Fruit fly (Drosophila melanogaster) whole organism, embryonic: ENCODE results near the gene CG16972.
A peak's percentile ranks its signal among the peaks of the same experiment; 100 is the strongest.
"Not testable (repeated sequence)": the region's sequence is repeated elsewhere in the genome, so short reads cannot be mapped to it uniquely, and the experiment has no call there.

ENCODE experiments used
- Awh ChIP-seq: fragments of 200-800 bp; sonication (Bioruptor generic); IDR thresholded peaks from 2 replicates; pipeline ENCODE4, ENCODE4 v1.3.6; 2022; ENCODE audit warnings: missing biosample characterization, missing genetic modification characterization
- CG10979 ChIP-seq: fragments of 200-800 bp; sonication (Bioruptor generic); optimal IDR thresholded peaks from 2 replicates; lab custom pipeline; 2018; ENCODE audit warnings: missing biosample characterization, mild to moderate bottlenecking, missing genetic modification characterization, moderate library complexity
- CG11085 ChIP-seq: fragments of 200-800 bp; sonication (Bioruptor generic); IDR thresholded peaks from 2 replicates; pipeline ENCODE4 v1.3.6; 2022; ENCODE audit warnings: missing biosample characterization, missing genetic modification characterization
- CG12104 ChIP-seq: fragments of 200-800 bp; sonication (Bioruptor generic); optimal IDR thresholded peaks from 3 replicates; lab custom pipeline; 2016; ENCODE audit warnings: missing biosample characterization, missing genetic modification characterization
- CG12391 ChIP-seq: fragments of 200-800 bp; sonication (Bioruptor generic); optimal IDR thresholded peaks from 3 replicates; lab custom pipeline; 2018; ENCODE audit warnings: missing biosample characterization, mild to moderate bottlenecking, missing genetic modification characterization, moderate library complexity
- CG12942 ChIP-seq: fragments of 200-800 bp; sonication (Bioruptor generic); optimal IDR thresholded peaks from 3 replicates; lab custom pipeline; 2016; ENCODE audit warnings: missing biosample characterization, missing genetic modification characterization
- CG13424 ChIP-seq: fragments of 200-800 bp; sonication (Bioruptor generic); optimal IDR thresholded peaks from 2 replicates; lab custom pipeline; 2019; ENCODE audit warnings: missing biosample characterization, mild to moderate bottlenecking, missing genetic modification characterization, moderate library complexity
- CG14014 ChIP-seq: fragments of 200-800 bp; sonication (Bioruptor generic); IDR thresholded peaks from 2 replicates; pipeline ENCODE4 v1.3.6; 2022; ENCODE audit warnings: missing biosample characterization, missing genetic modification characterization
- CG1602 ChIP-seq: fragments of 200-800 bp; sonication (Bioruptor generic); optimal IDR thresholded peaks from 3 replicates; lab custom pipeline; 2016; ENCODE audit warnings: missing biosample characterization, missing genetic modification characterization
- CG18262 ChIP-seq: fragments of 200-800 bp; optimal IDR thresholded peaks from 3 replicates; lab custom pipeline; 2019; ENCODE audit warnings: missing biosample characterization, mild to moderate bottlenecking, missing genetic modification characterization, moderate library complexity
- CG3726 ChIP-seq: fragments of 200-800 bp; sonication (Bioruptor generic); IDR thresholded peaks from 3 replicates; pipeline ENCODE4, ENCODE4 v1.3.6; 2022; ENCODE audit warnings: missing biosample characterization, missing genetic modification characterization
- CG42726 ChIP-seq: fragments of 200-800 bp; sonication (Bioruptor generic); IDR thresholded peaks from 2 replicates; pipeline ENCODE4 v1.3.6; 2022; ENCODE audit warnings: missing biosample characterization, missing genetic modification characterization; ENCODE audit not compliant: partially characterized antibody
- CG4424 ChIP-seq: fragments of 200-800 bp; sonication (Bioruptor generic); optimal IDR thresholded peaks from 3 replicates; lab custom pipeline; 2016; ENCODE audit warnings: missing biosample characterization, missing genetic modification characterization
- CG4854 ChIP-seq: fragments of 200-800 bp; sonication (Bioruptor generic); optimal IDR thresholded peaks from 2 replicates; lab custom pipeline; 2016; ENCODE audit warnings: missing biosample characterization, missing genetic modification characterization, inconsistent platforms
- CG6272 ChIP-seq: fragments of 200-800 bp; sonication (Bioruptor generic); IDR thresholded peaks from 2 replicates; pipeline ENCODE4 v1.3.6; 2022; ENCODE audit warnings: missing biosample characterization, missing genetic modification characterization
- CG8944 ChIP-seq: fragments of 200-800 bp; sonication (Bioruptor generic); optimal IDR thresholded peaks from 3 replicates; lab custom pipeline; 2016; ENCODE audit warnings: missing biosample characterization, missing genetic modification characterization
- E2f1 ChIP-seq: fragments of 200-800 bp; sonication (Bioruptor generic); IDR thresholded peaks from 2 replicates; pipeline ENCODE4 v1.3.6; 2022; ENCODE audit warnings: missing biosample characterization, missing genetic modification characterization
- E2f2 ChIP-seq: fragments of 200-800 bp; sonication (Bioruptor generic); IDR thresholded peaks from 2 replicates; pipeline ENCODE4 v1.3.6; 2022; ENCODE audit warnings: missing biosample characterization, missing genetic modification characterization
- Ets97D ChIP-seq: fragments of 200-800 bp; sonication (Bioruptor generic); optimal IDR thresholded peaks from 3 replicates; lab custom pipeline; 2016; ENCODE audit warnings: missing biosample characterization, missing genetic modification characterization
- Fer3 ChIP-seq: fragments of 200-800 bp; sonication (Bioruptor generic); optimal IDR thresholded peaks from 2 replicates; lab custom pipeline; 2018; ENCODE audit warnings: missing biosample characterization, mild to moderate bottlenecking, missing genetic modification characterization, moderate library complexity
- H15 ChIP-seq: fragments of 200-800 bp; sonication (Bioruptor generic); IDR thresholded peaks from 3 replicates; pipeline ENCODE4 v1.3.6; 2022; ENCODE audit warnings: missing biosample characterization, missing genetic modification characterization
- Hsf ChIP-seq: fragments of 200-800 bp; sonication (Bioruptor generic); optimal IDR thresholded peaks from 3 replicates; lab custom pipeline; 2016; ENCODE audit warnings: missing biosample characterization, missing genetic modification characterization
- Med ChIP-seq: fragments of 200-800 bp; sonication (Bioruptor generic); peaks from one replicate; lab custom pipeline; 2016; ENCODE audit warnings: missing biosample characterization, missing genetic modification characterization, mild to moderate bottlenecking, inconsistent platforms, moderate library complexity
- NK7.1 ChIP-seq: fragments of 200-800 bp; sonication (Bioruptor generic); optimal IDR thresholded peaks from 3 replicates; lab custom pipeline; 2016; ENCODE audit warnings: missing biosample characterization, missing genetic modification characterization
- Nf-YA ChIP-seq: fragments of 200-800 bp; sonication (Bioruptor generic); IDR thresholded peaks from 2 replicates; pipeline ENCODE4 v1.3.6; 2022; ENCODE audit warnings: missing biosample characterization, missing genetic modification characterization
- Spps ChIP-seq: fragments of 200-800 bp; sonication (Bioruptor generic); optimal IDR thresholded peaks from 2 replicates; lab custom pipeline; 2018; ENCODE audit warnings: missing biosample characterization, mild to moderate bottlenecking, missing genetic modification characterization
- Trl ChIP-seq, 3 experiments: fragments of >200 bp in 2 of 3; fragments of 200-800 bp in 1 of 3; sonication (Bioruptor generic) in 1 of 3; optimal IDR thresholded peaks; 2 replicates in 1 of 3; 3 replicates in 2 of 3; lab custom pipeline; 2016 to 2017; ENCODE audit warnings: missing biosample characterization in 1 of 3, missing genetic modification characterization in 1 of 3
- chif ChIP-seq, 2 experiments: fragments of 200-800 bp; sonication (Bioruptor generic); optimal IDR thresholded peaks; 3 replicates each; lab custom pipeline; 2016; ENCODE audit warnings: missing biosample characterization in 2 of 2, missing genetic modification characterization in 2 of 2
- chm ChIP-seq: fragments of 200-800 bp; sonication (Bioruptor generic); IDR thresholded peaks from 2 replicates; pipeline ENCODE4 v1.3.6; 2022; ENCODE audit warnings: missing biosample characterization, missing genetic modification characterization
- fd96Cb ChIP-seq: fragments of 200-800 bp; sonication (Bioruptor generic); optimal IDR thresholded peaks from 2 replicates; lab custom pipeline; 2018; ENCODE audit warnings: missing biosample characterization, mild to moderate bottlenecking, missing genetic modification characterization, moderate library complexity
- gce ChIP-seq: fragments of 200-800 bp; sonication (Bioruptor generic); IDR thresholded peaks from 3 replicates; pipeline ENCODE4 v1.3.6; 2022; ENCODE audit warnings: missing biosample characterization, missing genetic modification characterization
- gro ChIP-seq: fragments of 200-800 bp; sonication (Bioruptor generic); optimal IDR thresholded peaks from 2 replicates; lab custom pipeline; 2016; ENCODE audit warnings: missing biosample characterization, missing genetic modification characterization
- jumu ChIP-seq: fragments of 200-800 bp; sonication (Bioruptor generic); optimal IDR thresholded peaks from 3 replicates; lab custom pipeline; 2016; ENCODE audit warnings: missing biosample characterization, missing genetic modification characterization
- kay ChIP-seq: fragments of 200-800 bp; sonication (Bioruptor generic); optimal IDR thresholded peaks from 2 replicates; lab custom pipeline; 2016; ENCODE audit warnings: missing biosample characterization, missing genetic modification characterization
- ken ChIP-seq: fragments of 200-800 bp; sonication (Bioruptor generic); IDR thresholded peaks from 3 replicates; pipeline ENCODE4 v1.3.6; 2022; ENCODE audit warnings: missing biosample characterization, missing genetic modification characterization
- kni ChIP-seq: fragments of 200-800 bp; sonication (Bioruptor generic); optimal IDR thresholded peaks from 3 replicates; lab custom pipeline; 2017; ENCODE audit warnings: mild to moderate bottlenecking, missing biosample characterization, missing genetic modification reagents, missing genetic modification characterization
- knrl ChIP-seq: fragments of 200-800 bp; sonication (Bioruptor generic); IDR thresholded peaks from 3 replicates; pipeline ENCODE4 v1.3.6; 2022; ENCODE audit warnings: missing biosample characterization, missing genetic modification characterization; ENCODE audit not compliant: partially characterized antibody
- nerfin-1 ChIP-seq: fragments of 200-800 bp; sonication (Bioruptor generic); optimal IDR thresholded peaks from 3 replicates; lab custom pipeline; 2019; ENCODE audit warnings: missing biosample characterization, mild to moderate bottlenecking, missing genetic modification characterization, moderate library complexity
- otp ChIP-seq: fragments of 200-800 bp; sonication (Bioruptor generic); IDR thresholded peaks from 3 replicates; pipeline ENCODE4, ENCODE4 v1.3.6; 2022; ENCODE audit warnings: missing biosample characterization, missing genetic modification characterization
- prd ChIP-seq, 3 experiments: fragments of >200 bp in 2 of 3; fragments of 200-800 bp in 1 of 3; sonication (Bioruptor generic) in 1 of 3; optimal IDR thresholded peaks in 2 of 3; IDR thresholded peaks in 1 of 3; 2 replicates in 2 of 3; 3 replicates in 1 of 3; pipeline versions ENCODE4 v1.3.6 to Lab custom; 2017 to 2022; ENCODE audit warnings: missing biosample characterization in 1 of 3, missing genetic modification characterization in 1 of 3
- ranshi ChIP-seq: fragments of 200-800 bp; sonication (Bioruptor generic); IDR thresholded peaks from 2 replicates; pipeline ENCODE4 v1.3.6; 2022; ENCODE audit warnings: missing biosample characterization, missing genetic modification characterization
- sim ChIP-seq: fragments of 200-800 bp; sonication (Bioruptor generic); IDR thresholded peaks from 2 replicates; pipeline ENCODE4 v1.3.6; 2022; ENCODE audit warnings: missing biosample characterization, missing genetic modification characterization
- sisA ChIP-seq: fragments of 200-800 bp; sonication (Bioruptor generic); IDR thresholded peaks from 2 replicates; pipeline ENCODE4 v1.3.6; 2022; ENCODE audit warnings: missing biosample characterization, missing genetic modification characterization
- slbo ChIP-seq: fragments of 200-800 bp; sonication (Bioruptor generic); IDR thresholded peaks from 2 replicates; pipeline ENCODE4 v1.3.6; 2022; ENCODE audit warnings: missing biosample characterization, missing genetic modification characterization
- sob ChIP-seq: fragments of 200-800 bp; sonication (Bioruptor generic); IDR thresholded peaks from 2 replicates; pipeline ENCODE4 v1.3.6; 2022; ENCODE audit warnings: missing biosample characterization, missing genetic modification characterization
- sug ChIP-seq: fragments of 200-800 bp; optimal IDR thresholded peaks from 2 replicates; lab custom pipeline; 2019; ENCODE audit warnings: missing biosample characterization, mild to moderate bottlenecking, missing genetic modification characterization, moderate library complexity
- tgo ChIP-seq: fragments of 200-800 bp; sonication (Bioruptor generic); IDR thresholded peaks from 3 replicates; pipeline ENCODE4 v1.3.6; 2022; ENCODE audit warnings: missing biosample characterization, missing genetic modification characterization
- trh ChIP-seq: fragments of 200-800 bp; sonication (Bioruptor generic); optimal IDR thresholded peaks from 2 replicates; lab custom pipeline; 2016; ENCODE audit warnings: missing biosample characterization, missing genetic modification characterization
- wdn ChIP-seq: fragments of 200-800 bp; sonication (Bioruptor generic); IDR thresholded peaks from 2 replicates; pipeline ENCODE4 v1.3.6; 2022; ENCODE audit warnings: missing biosample characterization, missing genetic modification characterization

The CG16972 gene

dm6 chr2L:13215640-13216129, 12.6 kb upstream of the CG16972 start (continued):
- TF ChIP-seq sug (tag; lab: Kevin White, UChicago): peak; percentile 33
- peak; percentile 80 for TF ChIP-seq slbo (GFP tag; lab: Robert Waterston, UW)
- TF ChIP-seq E2f1 (GFP tag; lab: Robert Waterston, UW): peak; percentile 49; the same call in 1 of the 2 replicates
- peak; percentile 8 for TF ChIP-seq trh
- peak; percentile 65; the same call in 2 of the 3 replicates for TF ChIP-seq ken (GFP tag; lab: Robert Waterston, UW)
- peak; percentile 84 for TF ChIP-seq gro (GFP tag; lab: Kevin White, UChicago)
- TF ChIP-seq CG12942: peak; percentile 19
- TF ChIP-seq CG42726 (GFP tag; lab: Robert Waterston, UW): peak; percentile 80
- peak; percentile 62 for TF ChIP-seq Fer3
- TF ChIP-seq H15 (GFP tag; lab: Robert Waterston, UW): peak; percentile 55; the same call in 1 of the 3 replicates
- TF ChIP-seq chif (GFP tag; optimal IDR thresholded peaks at IDR 0.05; lab: Kevin White, UChicago): peak in 1 of 2 experiments; percentile 52
- TF ChIP-seq E2f2 (GFP tag; lab: Robert Waterston, UW): peak; percentile 40; the same call in 1 of the 2 replicates
- peak; percentile 3 for TF ChIP-seq NK7.1 (GFP tag; lab: Kevin White, UChicago)
- TF ChIP-seq CG18262 (tag; lab: Kevin White, UChicago): peak; percentile 44
- TF ChIP-seq CG13424 (tag; lab: Kevin White, UChicago): peak; percentile 1
- not testable (repeated sequence) for TF ChIP-seq prd, Trl (optimal IDR thresholded peaks at IDR 0.05; lab: Kevin White, UChicago)
- peak; percentile 67 for TF ChIP-seq prd (GFP tag; IDR thresholded peaks at IDR 0.05; lab: Robert Waterston, UW)
- peak; percentile 81 for TF ChIP-seq sob (GFP tag; lab: Robert Waterston, UW)
- peak; percentile 41; the same call in 1 of the 2 replicates for TF ChIP-seq CG14014 (GFP tag; lab: Robert Waterston, UW)
- TF ChIP-seq CG6272 (GFP tag; lab: Robert Waterston, UW): peak; percentile 28; the same call in 1 of the 2 replicates
- 0 out of 3 replicates have a peak, but pooled peaks have one; percentile 55 for TF ChIP-seq gce
- TF ChIP-seq CG12391 (tag; lab: Kevin White, UChicago): peak; percentile 33
- TF ChIP-seq CG12104 (GFP tag; lab: Kevin White, UChicago): peak; percentile 5
- peak; percentile 95 for TF ChIP-seq kni (GFP tag; lab: Kevin White, UChicago)
- TF ChIP-seq jumu: peak; percentile 43
- TF ChIP-seq Nf-YA (GFP tag; lab: Robert Waterston, UW): peak; percentile 68
- peak; percentile 6 for TF ChIP-seq CG1602
- TF ChIP-seq nerfin-1 (tag; lab: Kevin White, UChicago): peak; percentile 28
- peak; percentile 44 for TF ChIP-seq Hsf (GFP tag; lab: Kevin White, UChicago)
- peak; percentile 33 for TF ChIP-seq Ets97D
- TF ChIP-seq wdn (GFP tag; lab: Robert Waterston, UW): 0 out of 2 replicates have a peak, but pooled peaks have one; percentile 29
- TF ChIP-seq otp (GFP tag; lab: Robert Waterston, UW): peak; percentile 76
- TF ChIP-seq chm (GFP tag; lab: Robert Waterston, UW): peak; percentile 72; the same call in 1 of the 2 replicates
- TF ChIP-seq Med (GFP tag; lab: Kevin White, UChicago): peak; percentile 97
- peak; percentile 61 for TF ChIP-seq CG4854 (GFP tag; lab: Kevin White, UChicago)
- TF ChIP-seq fd96Cb: peak; percentile 59
- peak; percentile 62; the same call in 1 of the 2 replicates for TF ChIP-seq Awh
- TF ChIP-seq Trl (GFP tag; optimal IDR thresholded peaks at IDR 0.05; lab: Kevin White, UChicago): peak; percentile 75
- TF ChIP-seq sisA: peak; percentile 49; the same call in 1 of the 2 replicates
- 0 out of 2 replicates have a peak, but pooled peaks have one; percentile 58 for TF ChIP-seq ranshi (GFP tag; lab: Robert Waterston, UW)
- TF ChIP-seq kay (GFP tag; lab: Kevin White, UChicago): peak; percentile 88
- TF ChIP-seq CG4424 (GFP tag; lab: Kevin White, UChicago): peak; percentile 35
- 0 out of 2 replicates have a peak, but pooled peaks have one; percentile 16 for TF ChIP-seq sim (GFP tag; lab: Robert Waterston, UW)
- peak; percentile 42 for TF ChIP-seq CG10979
- peak; percentile 47; the same call in 2 of the 3 replicates for TF ChIP-seq tgo
- TF ChIP-seq CG3726 (GFP tag; lab: Robert Waterston, UW): peak; percentile 46; the same call in 1 of the 3 replicates
- TF ChIP-seq Spps (tag; lab: Kevin White, UChicago): peak; percentile 15
- peak; percentile 41 for TF ChIP-seq CG8944 (GFP tag; lab: Kevin White, UChicago)
- TF ChIP-seq CG11085 (GFP tag; lab: Robert Waterston, UW): peak; percentile 61; the same call in 1 of the 2 replicates
- TF ChIP-seq knrl (GFP tag; lab: Robert Waterston, UW): peak; percentile 78; the same call in 2 of the 3 replicates
